Worm (Caenorhabditis elegans) whole organism, L4 larva: Measurements from ENCODE around the gene ZK370.4.

Experiments used
- F44E2.7 ChIP-seq: fragments of 200-800 bp; sonication (Bioruptor generic); IDR thresholded peaks from 2 replicates; pipeline ENCODE4 v2.1.2; 2022; ENCODE audit warnings: missing genetic modification characterization, missing compliant biosample characterization
- R02D3.7 ChIP-seq: fragments of 150-350 bp; sonication (generic microtip); optimal IDR thresholded peaks from 3 replicates; lab custom pipeline; 2014; ENCODE audit warnings: missing biosample characterization, missing genetic modification characterization
- T20F7.1 ChIP-seq: fragments of 200-800 bp; sonication (Bioruptor generic); optimal IDR thresholded peaks from 2 replicates; lab custom pipeline; 2018; ENCODE audit warnings: mild to moderate bottlenecking, missing genetic modification characterization, missing compliant biosample characterization
- T26A8.4 ChIP-seq: fragments of 200-800 bp; sonication (Bioruptor generic); IDR thresholded peaks from 2 replicates; pipeline ENCODE4 v1.3.6; 2022; ENCODE audit warnings: missing genetic modification characterization, missing compliant biosample characterization
- Y105C5A.15 ChIP-seq: fragments of 200-800 bp; sonication (Bioruptor generic); IDR thresholded peaks from 2 replicates; pipeline ENCODE4 v1.3.6; 2022; ENCODE audit warnings: missing genetic modification characterization, missing compliant biosample characterization
- ZK337.2 ChIP-seq: fragments of 200-800 bp; sonication (Bioruptor generic); IDR thresholded peaks from 2 replicates; pipeline ENCODE4 v1.3.6; 2022; ENCODE audit warnings: missing genetic modification reagents, missing genetic modification characterization, missing compliant biosample characterization
- arid-1 ChIP-seq: fragments of 200-800 bp; sonication (Bioruptor generic); conservative IDR thresholded peaks from 2 replicates; pipeline ENCODE4 v1.3.6; 2022; ENCODE audit warnings: missing genetic modification reagents, missing genetic modification characterization, missing compliant biosample characterization
- attf-4 ChIP-seq: sonication (generic microtip); optimal IDR thresholded peaks from 3 replicates; lab custom pipeline; 2017; ENCODE audit warnings: missing biosample characterization, missing genetic modification characterization
- ceh-20 ChIP-seq: fragments of 200-800 bp; sonication (Bioruptor generic); IDR thresholded peaks from 2 replicates; pipeline ENCODE4 v1.3.6; 2022; ENCODE audit warnings: missing genetic modification reagents, missing genetic modification characterization, missing compliant biosample characterization
- ceh-44 ChIP-seq: fragments of 200-800 bp; sonication (Bioruptor generic); IDR thresholded peaks from 2 replicates; pipeline ENCODE4 v1.3.6; 2022; ENCODE audit warnings: missing genetic modification reagents, missing genetic modification characterization, missing compliant biosample characterization
- ceh-82 ChIP-seq: sonication (generic microtip); optimal IDR thresholded peaks from 2 replicates; lab custom pipeline; 2017; ENCODE audit warnings: missing biosample characterization, missing genetic modification characterization
- ces-1 ChIP-seq: fragments of 150-350 bp; sonication (generic microtip); optimal IDR thresholded peaks from 4 replicates; lab custom pipeline; 2014; ENCODE audit warnings: missing biosample characterization, missing genetic modification reagents, missing genetic modification characterization
- ctbp-1 ChIP-seq: fragments of 200-800 bp; sonication (Bioruptor generic); IDR thresholded peaks from 2 replicates; pipeline ENCODE4 v1.3.6; 2022; ENCODE audit warnings: missing genetic modification reagents, missing genetic modification characterization, missing compliant biosample characterization
- daf-12 ChIP-seq: fragments of 150-350 bp; optimal IDR thresholded peaks from 2 replicates; lab custom pipeline; 2014; ENCODE audit warnings: missing biosample characterization, missing genetic modification reagents, missing genetic modification characterization
- daf-16 ChIP-seq, 3 experiments: sonication (generic microtip); optimal IDR thresholded peaks; 2 replicates each; lab custom pipeline; 2016 to 2017; ENCODE audit warnings: missing genetic modification characterization in 3 of 3, missing genetic modification reagents in 3 of 3, mild to moderate bottlenecking in 2 of 3, missing compliant biosample characterization in 2 of 3, missing biosample characterization in 1 of 3, moderate library complexity in 1 of 3
- daf-19 ChIP-seq: fragments of 200-800 bp; sonication (Bioruptor generic); conservative IDR thresholded peaks from 2 replicates; pipeline ENCODE4 v1.3.6; 2022; ENCODE audit warnings: missing genetic modification characterization, missing compliant biosample characterization
- dmd-6 ChIP-seq: fragments of 200-800 bp; sonication (Bioruptor generic); IDR thresholded peaks from 2 replicates; pipeline ENCODE4 v1.3.6; 2022; ENCODE audit warnings: missing genetic modification reagents, missing genetic modification characterization, missing compliant biosample characterization
- dpl-1 ChIP-seq: fragments of 150-350 bp; optimal IDR thresholded peaks from 2 replicates; lab custom pipeline; 2014; ENCODE audit warnings: missing biosample characterization, missing genetic modification reagents, missing genetic modification characterization
- dve-1 ChIP-seq: sonication (generic microtip); optimal IDR thresholded peaks from 2 replicates; lab custom pipeline; 2017; ENCODE audit warnings: antibody characterized with exemption, mild to moderate bottlenecking, missing genetic modification characterization, missing compliant biosample characterization; ENCODE audit not compliant: insufficient read depth
- hlh-11 ChIP-seq: fragments of 200-800 bp; sonication (Bioruptor generic); optimal IDR thresholded peaks from 2 replicates; lab custom pipeline; 2018; ENCODE audit warnings: mild to moderate bottlenecking, missing genetic modification characterization, missing compliant biosample characterization
- hlh-30 ChIP-seq: sonication (generic microtip); optimal IDR thresholded peaks from 2 replicates; lab custom pipeline; 2017; ENCODE audit warnings: antibody characterized with exemption, mild to moderate bottlenecking, missing genetic modification characterization, missing compliant biosample characterization; ENCODE audit not compliant: insufficient read depth
- hmg-1.1 ChIP-seq: fragments of 200-800 bp; sonication (Bioruptor generic); IDR thresholded peaks from 2 replicates; pipeline ENCODE4 v1.3.6; 2022; ENCODE audit warnings: missing genetic modification reagents, missing genetic modification characterization, missing compliant biosample characterization
- lin-13 ChIP-seq: fragments of 150-350 bp; optimal IDR thresholded peaks from 2 replicates; lab custom pipeline; 2014; ENCODE audit warnings: missing biosample characterization, missing genetic modification reagents, missing genetic modification characterization
- lin-29 ChIP-seq: fragments of 200-800 bp; sonication (Bioruptor generic); IDR thresholded peaks from 2 replicates; pipeline ENCODE4 v1.3.6; 2022; ENCODE audit warnings: missing genetic modification reagents, missing genetic modification characterization, missing compliant biosample characterization
- lin-38 ChIP-seq: fragments of 200-800 bp; sonication (Bioruptor generic); IDR thresholded peaks from 2 replicates; pipeline ENCODE4 v1.3.6; 2022; ENCODE audit warnings: missing genetic modification reagents, missing genetic modification characterization, missing compliant biosample characterization
- lsy-2 ChIP-seq, 2 experiments: fragments of 150-350 bp in 1 of 2; sonication (generic microtip) in 1 of 2; optimal IDR thresholded peaks; 2 replicates each; lab custom pipeline; 2014 to 2017; ENCODE audit warnings: missing biosample characterization in 2 of 2, missing genetic modification characterization in 2 of 2
- mdt-29 ChIP-seq: fragments of 200-800 bp; sonication (Bioruptor generic); IDR thresholded peaks from 2 replicates; pipeline ENCODE4 v1.3.6; 2022; ENCODE audit warnings: missing genetic modification reagents, missing genetic modification characterization, missing compliant biosample characterization
- mep-1 ChIP-seq: fragments of 150-350 bp; sonication (generic microtip); optimal IDR thresholded peaks from 3 replicates; lab custom pipeline; 2014; ENCODE audit warnings: missing biosample characterization, missing genetic modification characterization
- mes-2 ChIP-seq: sonication (generic microtip); optimal IDR thresholded peaks from 2 replicates; lab custom pipeline; 2016; ENCODE audit warnings: missing genotype, mild to moderate bottlenecking, missing genetic modification characterization, missing compliant biosample characterization; ENCODE audit not compliant: poor library complexity, severe bottlenecking
- mxl-3 ChIP-seq: fragments of 200-800 bp; sonication (Bioruptor generic); optimal IDR thresholded peaks from 2 replicates; lab custom pipeline; 2018; ENCODE audit warnings: mild to moderate bottlenecking, missing genetic modification characterization, missing compliant biosample characterization
- nhr-102 ChIP-seq: sonication (generic microtip); optimal IDR thresholded peaks from 2 replicates; lab custom pipeline; 2016; ENCODE audit warnings: mild to moderate bottlenecking, missing genetic modification characterization, moderate library complexity, missing compliant biosample characterization
- nhr-28 ChIP-seq: fragments of 150-350 bp; optimal IDR thresholded peaks from 2 replicates; lab custom pipeline; 2014; ENCODE audit warnings: missing biosample characterization, missing genetic modification characterization
- nhr-41 ChIP-seq: fragments of 200-800 bp; sonication (Bioruptor generic); IDR thresholded peaks from 2 replicates; pipeline ENCODE4 v1.3.6; 2022; ENCODE audit warnings: missing genetic modification reagents, missing genetic modification characterization, missing compliant biosample characterization
- nhr-42 ChIP-seq: fragments of 200-800 bp; sonication (Bioruptor generic); IDR thresholded peaks from 2 replicates; pipeline ENCODE4 v1.3.6; 2022; ENCODE audit warnings: missing genetic modification characterization, missing compliant biosample characterization
- nhr-48 ChIP-seq: sonication (generic microtip); optimal IDR thresholded peaks from 2 replicates; lab custom pipeline; 2016; ENCODE audit warnings: mild to moderate bottlenecking, missing genetic modification characterization, missing compliant biosample characterization
- nhr-6 ChIP-seq: fragments of 150-350 bp; optimal IDR thresholded peaks from 2 replicates; lab custom pipeline; 2014; ENCODE audit warnings: missing biosample characterization, missing genetic modification characterization
- nhr-76 ChIP-seq: fragments of 150-350 bp; optimal IDR thresholded peaks from 2 replicates; lab custom pipeline; 2014; ENCODE audit warnings: missing biosample characterization, missing genetic modification characterization
- nhr-77 ChIP-seq: fragments of 150-350 bp; optimal IDR thresholded peaks from 2 replicates; lab custom pipeline; 2014; ENCODE audit warnings: missing biosample characterization, missing genetic modification characterization
- pha-4 ChIP-seq, 2 experiments: fragments of 150-350 bp in 1 of 2; fragments of 200-800 bp in 1 of 2; sonication (Bioruptor generic) in 1 of 2; IDR thresholded peaks in 1 of 2; optimal IDR thresholded peaks in 1 of 2; 2 replicates each; pipeline versions ENCODE4 v1.3.6 to Lab custom; 2014 to 2022; ENCODE audit warnings: missing genetic modification characterization in 2 of 2, missing genetic modification reagents in 2 of 2, missing biosample characterization in 1 of 2, missing compliant biosample characterization in 1 of 2
- set-16 ChIP-seq: fragments of 200-800 bp; sonication (Bioruptor generic); IDR thresholded peaks from 2 replicates; pipeline ENCODE4 v1.3.6; 2022; ENCODE audit warnings: missing genetic modification reagents, missing genetic modification characterization, missing compliant biosample characterization
- skn-1 ChIP-seq: fragments of 150-350 bp; optimal IDR thresholded peaks from 2 replicates; lab custom pipeline; 2014; ENCODE audit warnings: missing biosample characterization, missing genetic modification characterization
- spr-1 ChIP-seq: sonication (generic microtip); optimal IDR thresholded peaks from 2 replicates; lab custom pipeline; 2016; ENCODE audit warnings: mild to moderate bottlenecking, missing genetic modification characterization, missing compliant biosample characterization
- tag-97 ChIP-seq: fragments of 200-800 bp; sonication (Bioruptor generic); IDR thresholded peaks from 2 replicates; pipeline ENCODE4 v1.3.6; 2022; ENCODE audit warnings: missing genetic modification characterization, missing compliant biosample characterization
- tra-1 ChIP-seq: fragments of 200-800 bp; sonication (Bioruptor generic); IDR thresholded peaks from 2 replicates; pipeline ENCODE4 v1.3.6; 2022; ENCODE audit warnings: missing genetic modification reagents, missing genetic modification characterization, missing compliant biosample characterization
- unc-130 ChIP-seq: sonication (generic microtip); optimal IDR thresholded peaks from 2 replicates; lab custom pipeline; 2016; ENCODE audit warnings: missing genetic modification reagents, missing genetic modification characterization, missing compliant biosample characterization
- unc-39 ChIP-seq: sonication (generic microtip); optimal IDR thresholded peaks from 2 replicates; lab custom pipeline; 2017; ENCODE audit warnings: missing biosample characterization, missing genetic modification characterization
- unc-62 ChIP-seq, 3 experiments: fragments of 150-350 bp in 1 of 3; sonication (generic microtip); optimal IDR thresholded peaks in 2 of 3; peaks in 1 of 3; 1 replicate in 1 of 3; 2 replicates in 2 of 3; lab custom pipeline; 2014 to 2017; ENCODE audit warnings: missing biosample characterization in 3 of 3, missing genetic modification characterization in 3 of 3, missing genetic modification reagents in 3 of 3, missing genotype in 1 of 3
- zag-1 ChIP-seq: fragments of 150-350 bp; optimal IDR thresholded peaks from 2 replicates; lab custom pipeline; 2014; ENCODE audit warnings: missing biosample characterization, missing genetic modification characterization
- zip-2 ChIP-seq: fragments of 150-350 bp; optimal IDR thresholded peaks from 2 replicates; lab custom pipeline; 2014; ENCODE audit warnings: missing biosample characterization, missing genetic modification characterization

ZK370.4 gene

ce11 chrIII:8767889-8768361 is 36.7 kb upstream of the ZK370.4 start, which contains the start of gene mtss-1:
mtss-1 (plus strand) TSS chrIII:8768311.
- TF ChIP-seq tag-97 (GFP tag; lab: Robert Waterston, UW) (no peak), hlh-30 (tag; lab: Kevin White, UChicago) (peak; percentile 50), mep-1 (tag; lab: Kevin White, UChicago) (peak; percentile 59), attf-4 (no peak), zip-2 (tag; lab: Kevin White, UChicago) (no peak), tra-1 (GFP tag; lab: Robert Waterston, UW) (no peak), hmg-1.1 (GFP tag; lab: Robert Waterston, UW) (peak; percentile 65), hlh-11 (peak; percentile 33), lin-13 (GFP tag; lab: Kevin White, UChicago) (no peak), nhr-6 (tag; lab: Kevin White, UChicago) (peak; percentile 11), T26A8.4 (0 out of 2 replicates have a peak, but pooled peaks have one; percentile 35), ceh-20 (no peak), ctbp-1 (GFP tag; lab: Robert Waterston, UW) (no peak), lin-38 (GFP tag; lab: Robert Waterston, UW) (peak; percentile 67), dmd-6 (GFP tag; lab: Robert Waterston, UW) (no peak), nhr-42 (no peak), skn-1 (tag; lab: Kevin White, UChicago) (no peak), set-16 (GFP tag; lab: Robert Waterston, UW) (no peak), lsy-2 (tag; optimal IDR thresholded peaks at IDR 0.05; lab: Kevin White, UChicago) (peak in 1 of 2 experiments; percentile 58), dve-1 (tag; lab: Kevin White, UChicago) (peak; percentile 39), mdt-29 (GFP tag; lab: Robert Waterston, UW) (no peak), mes-2 (tag; lab: Kevin White, UChicago) (peak; percentile 86), zag-1 (tag; lab: Kevin White, UChicago) (no peak), daf-19 (GFP tag; lab: Robert Waterston, UW) (no peak), ces-1 (GFP tag; lab: Kevin White, UChicago) (no peak), mxl-3 (GFP tag; lab: Kevin White, UChicago) (peak; percentile 13), nhr-77 (no peak), nhr-48 (peak; percentile 21), lin-29 (GFP tag; lab: Robert Waterston, UW) (no peak), unc-62 (GFP tag; optimal IDR thresholded peaks at IDR 0.05 in 1 of 2; lab: Kevin White, UChicago) (no peak), unc-62 (tag; optimal IDR thresholded peaks at IDR 0.05; lab: Kevin White, UChicago) (no peak), T20F7.1 (GFP tag; lab: Kevin White, UChicago) (peak; percentile 42), nhr-102 (tag; lab: Kevin White, UChicago) (peak; percentile 43), nhr-28 (tag; lab: Kevin White, UChicago) (no peak), spr-1 (tag; lab: Kevin White, UChicago) (peak; percentile 41), daf-16 (GFP tag; optimal IDR thresholded peaks at IDR 0.05; lab: Kevin White, UChicago) (no peak), daf-16 (tag; optimal IDR thresholded peaks at IDR 0.05; lab: Kevin White, UChicago) (peak; percentile 65), pha-4 (GFP tag; IDR thresholded peaks at IDR 0.05; lab: Robert Waterston, UW) (peak; percentile 39; the same call in 1 of the 2 replicates), pha-4 (tag; optimal IDR thresholded peaks at IDR 0.05; lab: Kevin White, UChicago) (no peak), nhr-41 (GFP tag; lab: Robert Waterston, UW) (no peak), daf-12 (no peak), arid-1 (GFP tag; lab: Robert Waterston, UW) (0 out of 2 replicates have a peak, but pooled peaks have one; percentile 53), unc-130 (GFP tag; lab: Kevin White, UChicago) (peak; percentile 72), nhr-76 (tag; lab: Kevin White, UChicago) (no peak), ceh-82 (no peak), unc-39 (tag; lab: Kevin White, UChicago) (no peak), F44E2.7 (GFP tag; lab: Robert Waterston, UW) (no peak), dpl-1 (GFP tag; lab: Kevin White, UChicago) (peak; percentile 50), ZK337.2 (GFP tag; lab: Robert Waterston, UW) (no peak), R02D3.7 (tag; lab: Kevin White, UChicago) (no peak), ceh-44 (no peak), Y105C5A.15 (GFP tag; lab: Robert Waterston, UW) (no peak)
